Worm (Caenorhabditis elegans) whole organism, young adult: ENCODE results near the gene mdt-19.
A peak's percentile ranks its signal among the peaks of the same experiment; 100 is the strongest.

Source experiments
- B0019.2 ChIP-seq: fragments of 200-800 bp; sonication (Bioruptor generic); conservative IDR thresholded peaks from 2 replicates; pipeline ENCODE4 v1.3.6; 2022; ENCODE audit warnings: missing genetic modification reagents, missing genetic modification characterization, missing compliant biosample characterization
- B0035.1 ChIP-seq: sonication (generic microtip); optimal IDR thresholded peaks from 2 replicates; lab custom pipeline; 2016; ENCODE audit warnings: missing genetic modification characterization, mild to moderate bottlenecking, missing compliant biosample characterization, missing genotype, missing genetic modification reagents
- F23B12.7 ChIP-seq: sonication (generic microtip); optimal IDR thresholded peaks from 2 replicates; lab custom pipeline; 2017; ENCODE audit warnings: missing genetic modification characterization, mild to moderate bottlenecking, missing compliant biosample characterization, antibody characterized with exemption, moderate library complexity; ENCODE audit not compliant: insufficient read depth
- Y95B8A.8 ChIP-seq: fragments of 200-800 bp; sonication (Bioruptor generic); IDR thresholded peaks from 2 replicates; pipeline ENCODE4 v1.3.6; 2022; ENCODE audit warnings: missing genetic modification reagents, missing genetic modification characterization, missing compliant biosample characterization
- ZK185.1 ChIP-seq: sonication (generic microtip); optimal IDR thresholded peaks from 2 replicates; lab custom pipeline; 2016; ENCODE audit warnings: mild to moderate bottlenecking, missing genetic modification characterization, missing compliant biosample characterization; ENCODE audit not compliant: poor library complexity, severe bottlenecking
- atf-7 ChIP-seq: sonication (generic microtip); optimal IDR thresholded peaks from 2 replicates; lab custom pipeline; 2017; ENCODE audit warnings: mild to moderate bottlenecking, missing genetic modification characterization, missing compliant biosample characterization
- attf-5 ChIP-seq: fragments of 200-800 bp; sonication (Bioruptor generic); optimal IDR thresholded peaks from 2 replicates; lab custom pipeline; 2018; ENCODE audit warnings: mild to moderate bottlenecking, missing genetic modification characterization, missing compliant biosample characterization
- attf-6 ChIP-seq: fragments of 200-800 bp; sonication (Bioruptor generic); IDR thresholded peaks from 2 replicates; pipeline ENCODE4 v1.3.6; 2022; ENCODE audit warnings: missing genetic modification reagents, missing genetic modification characterization, missing compliant biosample characterization
- bed-1 ChIP-seq: fragments of 200-800 bp; sonication (Bioruptor generic); IDR thresholded peaks from 2 replicates; pipeline ENCODE4 v1.3.6; 2022; ENCODE audit warnings: missing genetic modification reagents, missing genetic modification characterization, missing compliant biosample characterization
- cebp-1 ChIP-seq, 2 experiments: fragments of 200-800 bp in 1 of 2; sonication (Bioruptor generic) in 1 of 2; sonication (generic microtip) in 1 of 2; IDR thresholded peaks in 1 of 2; optimal IDR thresholded peaks in 1 of 2; 2 replicates each; pipeline versions ENCODE4 v1.3.6 to Lab custom; 2017 to 2022; ENCODE audit warnings: missing compliant biosample characterization in 2 of 2, missing genetic modification characterization in 2 of 2, mild to moderate bottlenecking in 1 of 2, missing genetic modification reagents in 1 of 2, moderate library complexity in 1 of 2
- cebp-2 ChIP-seq: fragments of 200-800 bp; sonication (Bioruptor generic); IDR thresholded peaks from 2 replicates; pipeline ENCODE4 v1.3.6; 2022; ENCODE audit warnings: missing genetic modification characterization, missing compliant biosample characterization
- ceh-100 ChIP-seq: fragments of 200-800 bp; sonication (Bioruptor generic); IDR thresholded peaks from 2 replicates; pipeline ENCODE4 v1.3.6; 2022; ENCODE audit warnings: missing genetic modification reagents, missing genetic modification characterization, missing compliant biosample characterization
- ceh-40 ChIP-seq: fragments of 200-800 bp; sonication (Bioruptor generic); IDR thresholded peaks from 2 replicates; pipeline ENCODE4 v1.3.6; 2022; ENCODE audit warnings: missing genetic modification characterization, missing compliant biosample characterization
- dpl-1 ChIP-seq: fragments of 150-350 bp; optimal IDR thresholded peaks from 2 replicates; lab custom pipeline; 2014; ENCODE audit warnings: missing biosample characterization, missing genetic modification reagents, missing genetic modification characterization
- egrh-3 ChIP-seq: fragments of 200-800 bp; sonication (Bioruptor generic); IDR thresholded peaks from 2 replicates; pipeline ENCODE4 v1.3.6; 2022; ENCODE audit warnings: missing genetic modification reagents, missing genetic modification characterization, missing compliant biosample characterization
- hlh-12 ChIP-seq: sonication (generic microtip); optimal IDR thresholded peaks from 2 replicates; lab custom pipeline; 2016; ENCODE audit warnings: missing genetic modification characterization, missing compliant biosample characterization
- hmg-20 ChIP-seq: fragments of 200-800 bp; sonication (Bioruptor generic); IDR thresholded peaks from 2 replicates; pipeline ENCODE4 v1.3.6; 2022; ENCODE audit warnings: missing genetic modification reagents, missing genetic modification characterization, missing compliant biosample characterization
- hsf-1 ChIP-seq: fragments of 200-800 bp; sonication (Bioruptor generic); IDR thresholded peaks from 2 replicates; pipeline ENCODE4 v1.3.6; 2022; ENCODE audit warnings: missing genetic modification reagents, missing genetic modification characterization, missing compliant biosample characterization
- lag-1 ChIP-seq: fragments of 200-800 bp; sonication (Bioruptor generic); IDR thresholded peaks from 2 replicates; pipeline ENCODE4 v1.3.6; 2022; ENCODE audit warnings: missing genetic modification reagents, missing genetic modification characterization, missing compliant biosample characterization
- let-607 ChIP-seq, 2 experiments: fragments of 200-800 bp in 1 of 2; sonication (Bioruptor generic) in 1 of 2; sonication (generic microtip) in 1 of 2; optimal IDR thresholded peaks; 2 replicates each; lab custom pipeline; 2016 to 2018; ENCODE audit warnings: mild to moderate bottlenecking in 2 of 2, missing compliant biosample characterization in 2 of 2, missing genetic modification characterization in 2 of 2, moderate library complexity in 2 of 2, missing genotype in 1 of 2
- lin-35 ChIP-seq, 3 experiments: fragments of 150-350 bp in 2 of 3; sonication (generic microtip) in 1 of 3; optimal IDR thresholded peaks; 2 replicates each; lab custom pipeline; 2014 to 2018; ENCODE audit warnings: missing biosample characterization in 3 of 3, missing genetic modification characterization in 3 of 3, missing genetic modification reagents in 3 of 3
- lir-1 ChIP-seq: fragments of 200-800 bp; sonication (Bioruptor generic); conservative IDR thresholded peaks from 2 replicates; pipeline ENCODE4 v1.3.6; 2022; ENCODE audit warnings: missing genetic modification reagents, missing genetic modification characterization, missing compliant biosample characterization
- madf-3 ChIP-seq: fragments of 200-800 bp; sonication (Bioruptor generic); IDR thresholded peaks from 2 replicates; pipeline ENCODE4 v1.3.6; 2022; ENCODE audit warnings: missing genetic modification reagents, missing genetic modification characterization, missing compliant biosample characterization
- mcd-1 ChIP-seq: fragments of 200-800 bp; sonication (Bioruptor generic); IDR thresholded peaks from 2 replicates; pipeline ENCODE4 v1.3.6; 2022; ENCODE audit warnings: missing genetic modification reagents, missing genetic modification characterization, missing compliant biosample characterization
- nfya-2 ChIP-seq: fragments of 200-800 bp; sonication (Bioruptor generic); IDR thresholded peaks from 2 replicates; pipeline ENCODE4 v1.3.6; 2022; ENCODE audit warnings: missing genetic modification reagents, missing genetic modification characterization, missing compliant biosample characterization
- nfyb-1 ChIP-seq: fragments of 200-800 bp; sonication (Bioruptor generic); IDR thresholded peaks from 2 replicates; pipeline ENCODE4 v1.3.6; 2022; ENCODE audit warnings: missing genetic modification reagents, missing genetic modification characterization, missing compliant biosample characterization
- nhr-120 ChIP-seq: fragments of 200-800 bp; sonication (Bioruptor generic); IDR thresholded peaks from 2 replicates; pipeline ENCODE4 v1.3.6; 2022; ENCODE audit warnings: missing genetic modification characterization, missing compliant biosample characterization
- nhr-80 ChIP-seq: sonication (generic microtip); optimal IDR thresholded peaks from 2 replicates; lab custom pipeline; 2016; ENCODE audit warnings: missing genetic modification characterization, missing compliant biosample characterization
- nhr-90 ChIP-seq: sonication (generic microtip); optimal IDR thresholded peaks from 2 replicates; lab custom pipeline; 2016; ENCODE audit warnings: missing genotype, mild to moderate bottlenecking, missing genetic modification characterization, missing compliant biosample characterization
- sdz-38 ChIP-seq: sonication (generic microtip); optimal IDR thresholded peaks from 2 replicates; lab custom pipeline; 2016; ENCODE audit warnings: missing genotype, missing genetic modification characterization, missing compliant biosample characterization
- sea-2 ChIP-seq: fragments of 200-800 bp; sonication (Bioruptor generic); IDR thresholded peaks from 2 replicates; pipeline ENCODE4 v1.3.6; 2022; ENCODE audit warnings: missing genetic modification characterization, missing compliant biosample characterization
- snpc-1.1 ChIP-seq: sonication (generic microtip); optimal IDR thresholded peaks from 2 replicates; lab custom pipeline; 2017; ENCODE audit warnings: missing genetic modification characterization, mild to moderate bottlenecking, missing compliant biosample characterization, antibody characterized with exemption, moderate library complexity, missing genotype, missing genetic modification reagents; ENCODE audit not compliant: insufficient read depth
- snpc-1.3 ChIP-seq: sonication (generic microtip); optimal IDR thresholded peaks from 2 replicates; lab custom pipeline; 2017; ENCODE audit warnings: missing genetic modification characterization, mild to moderate bottlenecking, missing compliant biosample characterization, antibody characterized with exemption, moderate library complexity, missing genotype, missing genetic modification reagents; ENCODE audit not compliant: insufficient read depth
- tlf-1 ChIP-seq: fragments of 200-800 bp; sonication (Bioruptor generic); optimal IDR thresholded peaks from 2 replicates; lab custom pipeline; 2018; ENCODE audit warnings: mild to moderate bottlenecking, missing genetic modification characterization, missing compliant biosample characterization
- unc-62 ChIP-seq: fragments of 150-350 bp; optimal IDR thresholded peaks from 2 replicates; lab custom pipeline; 2014; ENCODE audit warnings: missing biosample characterization, missing genetic modification reagents, missing genetic modification characterization
- xnd-1 ChIP-seq: sonication (generic microtip); optimal IDR thresholded peaks from 2 replicates; lab custom pipeline; 2016; ENCODE audit warnings: missing genotype, missing genetic modification reagents, missing genetic modification characterization, missing compliant biosample characterization
- ztf-26 ChIP-seq: sonication (generic microtip); optimal IDR thresholded peaks from 2 replicates; lab custom pipeline; 2017; ENCODE audit warnings: missing genetic modification characterization, missing compliant biosample characterization

mdt-19 gene

ce11 chrIII:2576360-2577259 is 21.2 kb upstream of the mdt-19 start (continued):
- TF ChIP-seq ceh-40 (GFP tag; lab: Robert Waterston, UW) (no peak), hmg-20 (GFP tag; lab: Robert Waterston, UW) (no peak), nhr-80 (tag; lab: Kevin White, UChicago) (peak; percentile 67), attf-6 (no peak), egrh-3 (GFP tag; lab: Robert Waterston, UW) (no peak), ceh-100 (no peak), lin-35 (GFP tag; optimal IDR thresholded peaks at IDR 0.05; lab: Kevin White, UChicago) (peak in 1 of 3 experiments; percentile 40), nhr-120 (GFP tag; lab: Robert Waterston, UW) (no peak), madf-3 (GFP tag; lab: Robert Waterston, UW) (no peak), ztf-26 (tag; lab: Kevin White, UChicago) (no peak), sea-2 (no peak), snpc-1.3 (tag; lab: Kevin White, UChicago) (no peak), hsf-1 (GFP tag; lab: Robert Waterston, UW) (no peak), ZK185.1 (no peak), nfyb-1 (peak; percentile 70; the same call in 1 of the 2 replicates), B0019.2 (GFP tag; lab: Robert Waterston, UW) (no peak), atf-7 (tag; lab: Kevin White, UChicago) (no peak), xnd-1 (tag; lab: Kevin White, UChicago) (peak; percentile 65), nhr-90 (tag; lab: Kevin White, UChicago) (no peak), nfya-2 (GFP tag; lab: Robert Waterston, UW) (no peak), attf-5 (GFP tag; lab: Kevin White, UChicago) (peak; percentile 90), Y95B8A.8 (GFP tag; lab: Robert Waterston, UW) (no peak), sdz-38 (no peak), lir-1 (GFP tag; lab: Robert Waterston, UW) (no peak), B0035.1 (tag; lab: Kevin White, UChicago) (no peak), mcd-1 (GFP tag; lab: Robert Waterston, UW) (no peak; the same call in 1 of the 2 replicates), dpl-1 (GFP tag; lab: Kevin White, UChicago) (peak; percentile 38), F23B12.7 (tag; lab: Kevin White, UChicago) (no peak), unc-62 (GFP tag; lab: Kevin White, UChicago) (no peak)

- TF ChIP-seq snpc-1.1 (no peak), nhr-90 (tag; lab: Kevin White, UChicago) (no peak), ceh-100 (no peak), cebp-2 (GFP tag; lab: Robert Waterston, UW) (no peak), bed-1 (GFP tag; lab: Robert Waterston, UW) (no peak), tlf-1 (GFP tag; lab: Kevin White, UChicago) (no peak), sea-2 (no peak), cebp-1 (GFP tag; IDR thresholded peaks at IDR 0.05; lab: Robert Waterston, UW) (no peak), cebp-1 (tag; optimal IDR thresholded peaks at IDR 0.05; lab: Kevin White, UChicago) (no peak), nfyb-1 (no peak), let-607 (tag; optimal IDR thresholded peaks at IDR 0.05; lab: Kevin White, UChicago) (no peak), atf-7 (tag; lab: Kevin White, UChicago) (no peak), hlh-12 (no peak), lag-1 (no peak)
Measured at ce11 chrIII:2577982-2578381, 19.9 kb upstream of the mdt-19 start.
